Worm (Caenorhabditis elegans) whole organism, L1 larva: ENCODE measurements around the gene F57A8.1.
A peak's percentile ranks its signal among the peaks of the same experiment; 100 is the strongest.

Experiments
- C04F5.9 ChIP-seq: sonication (generic microtip); optimal IDR thresholded peaks from 2 replicates; lab custom pipeline; 2016; ENCODE audit warnings: missing genetic modification characterization, missing compliant biosample characterization
- C16A3.4 ChIP-seq: fragments of 150-350 bp; optimal IDR thresholded peaks from 2 replicates; lab custom pipeline; 2014; ENCODE audit warnings: missing biosample characterization, missing genetic modification characterization
- Y116A8C.19 ChIP-seq: sonication (generic microtip); optimal IDR thresholded peaks from 2 replicates; lab custom pipeline; 2016; ENCODE audit warnings: missing compliant biosample characterization, missing genetic modification characterization, borderline replicate concordance
- aha-1 ChIP-seq: fragments of 150-350 bp; optimal IDR thresholded peaks from 2 replicates; lab custom pipeline; 2014; ENCODE audit warnings: missing biosample characterization, missing genetic modification characterization
- alr-1 ChIP-seq: fragments of 200-800 bp; sonication (Bioruptor generic); optimal IDR thresholded peaks from 2 replicates; lab custom pipeline; 2018; ENCODE audit warnings: borderline replicate concordance, mild to moderate bottlenecking, missing genetic modification characterization, missing compliant biosample characterization
- ama-1 ChIP-seq: fragments of 150-350 bp; optimal IDR thresholded peaks from 2 replicates; lab custom pipeline; 2014
- ceh-63 ChIP-seq: fragments of 200-800 bp; sonication (Bioruptor generic); optimal IDR thresholded peaks from 2 replicates; lab custom pipeline; 2018; ENCODE audit warnings: mild to moderate bottlenecking, missing genetic modification characterization, missing compliant biosample characterization
- ceh-8 ChIP-seq: fragments of 200-800 bp; sonication (Bioruptor generic); optimal IDR thresholded peaks from 2 replicates; lab custom pipeline; 2018; ENCODE audit warnings: mild to moderate bottlenecking, missing genetic modification characterization, moderate library complexity, missing compliant biosample characterization
- ceh-90 ChIP-seq: sonication (generic microtip); optimal IDR thresholded peaks from 2 replicates; lab custom pipeline; 2016; ENCODE audit warnings: missing genetic modification characterization, missing compliant biosample characterization
- dpl-1 ChIP-seq, 3 experiments: fragments of 150-350 bp in 2 of 3; sonication (generic microtip) in 1 of 3; optimal IDR thresholded peaks; 2 replicates each; lab custom pipeline; 2014 to 2017; ENCODE audit warnings: missing biosample characterization in 3 of 3, missing genetic modification characterization in 3 of 3, missing genetic modification reagents in 3 of 3
- dsc-1 ChIP-seq: sonication (generic microtip); optimal IDR thresholded peaks from 2 replicates; lab custom pipeline; 2016; ENCODE audit warnings: mild to moderate bottlenecking, missing genetic modification characterization, missing compliant biosample characterization
- egl-27 ChIP-seq, 2 experiments: fragments of 150-350 bp in 1 of 2; sonication (generic microtip); optimal IDR thresholded peaks; 3 replicates each; lab custom pipeline; 2017 to 2018; ENCODE audit warnings: missing biosample characterization in 2 of 2, missing genetic modification characterization in 2 of 2, missing genetic modification reagents in 2 of 2
- fkh-10 ChIP-seq: sonication (generic microtip); optimal IDR thresholded peaks from 2 replicates; lab custom pipeline; 2017; ENCODE audit warnings: missing biosample characterization, missing genetic modification reagents, missing genetic modification characterization
- fkh-4 ChIP-seq: sonication (generic microtip); optimal IDR thresholded peaks from 2 replicates; lab custom pipeline; 2016; ENCODE audit warnings: missing compliant biosample characterization, missing genetic modification characterization, borderline replicate concordance
- fos-1 ChIP-seq: fragments of 150-350 bp; optimal IDR thresholded peaks from 2 replicates; lab custom pipeline; 2014; ENCODE audit warnings: missing biosample characterization, missing genetic modification characterization
- hlh-17 ChIP-seq: fragments of 200-800 bp; sonication (Bioruptor generic); optimal IDR thresholded peaks from 2 replicates; lab custom pipeline; 2018; ENCODE audit warnings: missing genetic modification characterization, mild to moderate bottlenecking, missing compliant biosample characterization, moderate library complexity, borderline replicate concordance
- hpl-2 ChIP-seq: fragments of 150-350 bp; optimal IDR thresholded peaks from 2 replicates; lab custom pipeline; 2014; ENCODE audit warnings: missing biosample characterization, missing genetic modification reagents, missing genetic modification characterization
- isw-1 ChIP-seq: fragments of 200-800 bp; sonication (Bioruptor generic); IDR thresholded peaks from 2 replicates; pipeline ENCODE4 v1.3.6; 2022; ENCODE audit warnings: missing genetic modification characterization, missing compliant biosample characterization
- jun-1 ChIP-seq: fragments of 150-350 bp; optimal IDR thresholded peaks from 2 replicates; lab custom pipeline; 2014; ENCODE audit warnings: missing biosample characterization, missing genetic modification reagents, missing genetic modification characterization
- lin-13 ChIP-seq: fragments of 150-350 bp; optimal IDR thresholded peaks from 2 replicates; lab custom pipeline; 2014; ENCODE audit warnings: missing biosample characterization, missing genetic modification reagents, missing genetic modification characterization
- lin-14 ChIP-seq: fragments of 200-800 bp; sonication (Bioruptor generic); optimal IDR thresholded peaks from 2 replicates; lab custom pipeline; 2018; ENCODE audit warnings: mild to moderate bottlenecking, missing genetic modification characterization, moderate library complexity, missing compliant biosample characterization
- lin-35 ChIP-seq, 2 experiments: fragments of 150-350 bp; optimal IDR thresholded peaks; 2 replicates each; lab custom pipeline; 2014; ENCODE audit warnings: missing biosample characterization in 2 of 2, missing genetic modification characterization in 2 of 2, missing genetic modification reagents in 2 of 2
- lin-39 ChIP-seq: fragments of 150-350 bp; optimal IDR thresholded peaks from 2 replicates; lab custom pipeline; 2014; ENCODE audit warnings: missing biosample characterization, missing genetic modification reagents, missing genetic modification characterization
- lir-3 ChIP-seq: sonication (generic microtip); optimal IDR thresholded peaks from 2 replicates; lab custom pipeline; 2016; ENCODE audit warnings: mild to moderate bottlenecking, missing genetic modification characterization, moderate library complexity, missing compliant biosample characterization; ENCODE audit not compliant: poor library complexity
- lsy-2 ChIP-seq, 2 experiments: fragments of 150-350 bp; optimal IDR thresholded peaks; 2 replicates each; lab custom pipeline; 2014; ENCODE audit warnings: missing biosample characterization in 2 of 2, missing genetic modification characterization in 2 of 2
- mab-9 ChIP-seq: fragments of 200-800 bp; sonication (Bioruptor generic); IDR thresholded peaks from 2 replicates; pipeline ENCODE4 v1.3.6; 2022; ENCODE audit warnings: missing genetic modification reagents, missing genetic modification characterization, missing compliant biosample characterization
- mdl-1 ChIP-seq, 2 experiments: fragments of 150-350 bp; optimal IDR thresholded peaks; 2 replicates each; lab custom pipeline; 2014 to 2017; ENCODE audit warnings: missing biosample characterization in 2 of 2, missing genetic modification characterization in 2 of 2, inconsistent platforms in 1 of 2
- mep-1 ChIP-seq: fragments of 150-350 bp; optimal IDR thresholded peaks from 2 replicates; lab custom pipeline; 2014; ENCODE audit warnings: missing biosample characterization, missing genetic modification characterization
- nhr-11 ChIP-seq: fragments of 150-350 bp; optimal IDR thresholded peaks from 2 replicates; lab custom pipeline; 2014; ENCODE audit warnings: missing biosample characterization, missing genetic modification characterization
- nhr-19 ChIP-seq: fragments of 200-800 bp; sonication (Bioruptor generic); conservative IDR thresholded peaks from 2 replicates; pipeline ENCODE4 v1.3.6; 2022; ENCODE audit warnings: missing genetic modification characterization, missing compliant biosample characterization
- nhr-71 ChIP-seq: sonication (generic microtip); optimal IDR thresholded peaks from 2 replicates; lab custom pipeline; 2016; ENCODE audit warnings: mild to moderate bottlenecking, missing genetic modification characterization, moderate library complexity, missing compliant biosample characterization
- nhr-90 ChIP-seq: sonication (generic microtip); optimal IDR thresholded peaks from 2 replicates; lab custom pipeline; 2016; ENCODE audit warnings: mild to moderate bottlenecking, missing genetic modification characterization, missing compliant biosample characterization; ENCODE audit not compliant: poor library complexity
- pax-3 ChIP-seq: fragments of 200-800 bp; sonication (Bioruptor generic); optimal IDR thresholded peaks from 2 replicates; lab custom pipeline; 2018; ENCODE audit warnings: mild to moderate bottlenecking, missing genetic modification characterization, moderate library complexity, missing compliant biosample characterization
- sox-4 ChIP-seq: sonication (generic microtip); optimal IDR thresholded peaks from 2 replicates; lab custom pipeline; 2016; ENCODE audit warnings: missing genetic modification characterization, missing compliant biosample characterization
- sptf-1 ChIP-seq: fragments of 150-350 bp; optimal IDR thresholded peaks from 2 replicates; lab custom pipeline; 2014; ENCODE audit warnings: missing biosample characterization, missing genetic modification characterization
- unc-130 ChIP-seq: fragments of 150-350 bp; optimal IDR thresholded peaks from 2 replicates; lab custom pipeline; 2017; ENCODE audit warnings: missing biosample characterization, missing genetic modification characterization, inconsistent platforms
- unc-98 ChIP-seq: fragments of 200-800 bp; sonication (Bioruptor generic); IDR thresholded peaks from 2 replicates; pipeline ENCODE4 v1.3.6; 2022; ENCODE audit warnings: missing genetic modification characterization, missing compliant biosample characterization
- vab-15 ChIP-seq: sonication (generic microtip); optimal IDR thresholded peaks from 2 replicates; lab custom pipeline; 2017; ENCODE audit warnings: missing genotype, mild to moderate bottlenecking, missing genetic modification characterization, missing compliant biosample characterization

Gene F57A8.1

ce11 chrV:10060039-10060438 lies 22.9 kb downstream of the F57A8.1 start (continued):
- TF ChIP-seq lin-39 (tag; lab: Kevin White, UChicago): peak; percentile 41
- TF ChIP-seq egl-27 (tag; optimal IDR thresholded peaks at IDR 0.05; lab: Kevin White, UChicago): no peak
- no peak for TF ChIP-seq nhr-90 (tag; lab: Kevin White, UChicago)
- no peak for TF ChIP-seq alr-1 (tag; lab: Kevin White, UChicago)
- TF ChIP-seq mep-1 (tag; lab: Kevin White, UChicago): no peak
- no peak for TF ChIP-seq dpl-1 (GFP tag; optimal IDR thresholded peaks at IDR 0.05; lab: Kevin White, UChicago)
- TF ChIP-seq fkh-10 (GFP tag; lab: Kevin White, UChicago): no peak
- TF ChIP-seq mab-9 (GFP tag; lab: Robert Waterston, UW): no peak
- no peak for TF ChIP-seq vab-15 (tag; lab: Kevin White, UChicago)
- no peak for TF ChIP-seq mdl-1 (tag; optimal IDR thresholded peaks at IDR 0.05; lab: Kevin White, UChicago)
- no peak for TF ChIP-seq lin-13 (GFP tag; lab: Kevin White, UChicago)
- TF ChIP-seq nhr-19: no peak
- peak; percentile 36 for TF ChIP-seq nhr-71 (tag; lab: Kevin White, UChicago)
- TF ChIP-seq aha-1 (tag; lab: Kevin White, UChicago): no peak
- peak; percentile 51 for TF ChIP-seq lin-14 (GFP tag; lab: Kevin White, UChicago)
- no peak for TF ChIP-seq ceh-90 (tag; lab: Kevin White, UChicago)
- no peak for TF ChIP-seq ceh-8 (GFP tag; lab: Kevin White, UChicago)
- TF ChIP-seq hpl-2 (GFP tag; lab: Kevin White, UChicago): no peak
- no peak for TF ChIP-seq pax-3 (tag; lab: Kevin White, UChicago)
- no peak for TF ChIP-seq sox-4 (tag; lab: Kevin White, UChicago)
- TF ChIP-seq ama-1 (lab: Kevin White, UChicago): no peak
- TF ChIP-seq hlh-17 (GFP tag; lab: Kevin White, UChicago): no peak
- no peak for TF ChIP-seq isw-1 (GFP tag; lab: Robert Waterston, UW)
- no peak for TF ChIP-seq ceh-63 (GFP tag; lab: Kevin White, UChicago)
- no peak for TF ChIP-seq lin-35 (GFP tag; optimal IDR thresholded peaks at IDR 0.05; lab: Kevin White, UChicago)

- TF ChIP-seq C16A3.4: no peak
Observed at ce11 chrV:10064221-10064620, 27.1 kb downstream of the F57A8.1 start, which contains the start of gene fipr-13. TSS of gene fipr-13 (plus strand) at chrV:10064521.

- TF ChIP-seq nhr-11 (tag; lab: Kevin White, UChicago) (no peak), pax-3 (tag; lab: Kevin White, UChicago) (no peak), lir-3 (tag; lab: Kevin White, UChicago) (no peak), ceh-63 (GFP tag; lab: Kevin White, UChicago) (no peak), fkh-4 (peak; percentile 84), mdl-1 (tag; optimal IDR thresholded peaks at IDR 0.05; lab: Kevin White, UChicago) (no peak), jun-1 (tag; lab: Kevin White, UChicago) (no peak), dsc-1 (tag; lab: Kevin White, UChicago) (peak; percentile 93), Y116A8C.19 (no peak), lsy-2 (tag; optimal IDR thresholded peaks at IDR 0.05; lab: Kevin White, UChicago) (no peak), sptf-1 (tag; lab: Kevin White, UChicago) (no peak)
Observed at ce11 chrV:10065679-10066078, 28.5 kb downstream of the F57A8.1 start.

- TF ChIP-seq unc-130 (tag; lab: Kevin White, UChicago) (no peak), mab-9 (GFP tag; lab: Robert Waterston, UW) (no peak), lsy-2 (tag; optimal IDR thresholded peaks at IDR 0.05; lab: Kevin White, UChicago) (no peak), unc-98 (GFP tag; lab: Robert Waterston, UW) (no peak), mep-1 (tag; lab: Kevin White, UChicago) (no peak), C04F5.9 (tag; lab: Kevin White, UChicago) (no peak), fos-1 (tag; lab: Kevin White, UChicago) (no peak)
Observed at ce11 chrV:10066769-10067168, 29.6 kb downstream of the F57A8.1 start, which contains the start of gene npr-39. TSS of gene npr-39 (plus strand) at chrV:10067069.
